Worm (Caenorhabditis elegans): ENCODE results near the gene sre-8.

The sre-8 gene

ce11 chrV:14282222-14282709 lies 25.4 kb downstream of the sre-8 start, which contains the start of the genes srt-74 and F40G12.9:
TSS of gene srt-74 (minus strand) at chrV:14282322.
TSS of gene F40G12.9 (plus strand) at chrV:14282659.
- TF ChIP-seq lin-13 (GFP tag; optimal IDR thresholded peaks at IDR 0.05) (no peak), gmeb-1 (tag; optimal IDR thresholded peaks at IDR 0.05) (no peak), unc-62 (GFP tag; optimal IDR thresholded peaks at IDR 0.05) (no peak), nhr-77 (tag; optimal IDR thresholded peaks at IDR 0.05) (no peak), ztf-11 (tag; optimal IDR thresholded peaks at IDR 0.05) (no peak), F13H6.1 (tag; optimal IDR thresholded peaks at IDR 0.05) (no peak), peb-1 (tag; optimal IDR thresholded peaks at IDR 0.05) (no peak), mbf-1 (tag; optimal IDR thresholded peaks at IDR 0.05) (no peak), lin-39 (tag; optimal IDR thresholded peaks at IDR 0.05) (no peak), ZK546.5 (tag; optimal IDR thresholded peaks at IDR 0.05) (no peak), alr-1 (tag; optimal IDR thresholded peaks at IDR 0.05) (no peak), skn-1 (tag; optimal IDR thresholded peaks at IDR 0.05) (no peak), ztf-4 (tag; optimal IDR thresholded peaks at IDR 0.05) (no peak), aly-2 (tag; optimal IDR thresholded peaks at IDR 0.05) (no peak), nhr-21 (tag; optimal IDR thresholded peaks at IDR 0.05) (no peak), nhr-12 (tag; optimal IDR thresholded peaks at IDR 0.05) (no peak), nhr-25 (tag; optimal IDR thresholded peaks at IDR 0.05) (no peak), nhr-237 (tag; optimal IDR thresholded peaks at IDR 0.05) (no peak), R02D3.7 (tag; optimal IDR thresholded peaks at IDR 0.05) (no peak)

- TF ChIP-seq mbf-1 (tag; optimal IDR thresholded peaks at IDR 0.05) (no peak), sem-4 (tag; optimal IDR thresholded peaks at IDR 0.05) (no peak), nhr-6 (tag; optimal IDR thresholded peaks at IDR 0.05) (no peak), C34F6.9 (tag; optimal IDR thresholded peaks at IDR 0.05) (no peak), nhr-21 (tag; optimal IDR thresholded peaks at IDR 0.05) (no peak)
Measured at ce11 chrV:14283241-14283640, 26.3 kb downstream of the sre-8 start, which contains the start of gene F40G12.10. TSS of gene F40G12.10 (plus strand) at chrV:14283541.

ce11 chrV:14285803-14286202 lies 28.9 kb downstream of the sre-8 start, which contains the start of gene F40G12.11:
TSS of gene F40G12.11 (plus strand) at chrV:14286171.
- TF ChIP-seq zag-1 (tag; optimal IDR thresholded peaks at IDR 0.05) (no peak), nhr-10 (tag; optimal IDR thresholded peaks at IDR 0.05) (no peak), Y55F3AM.14 (GFP tag; optimal IDR thresholded peaks at IDR 0.05) (no peak), sma-3 (GFP tag; optimal IDR thresholded peaks at IDR 0.05) (no peak), lin-11 (tag; optimal IDR thresholded peaks at IDR 0.05) (no peak), dmd-4 (tag; optimal IDR thresholded peaks at IDR 0.05) (no peak), sma-9 (GFP tag; optimal IDR thresholded peaks at IDR 0.05) (no peak), sma-9 (tag; optimal IDR thresholded peaks at IDR 0.05) (no peak)

ce11 chrV:14289363-14289762 lies 32.5 kb downstream of the sre-8 start, which contains the start of gene F14D7.1:
TSS of gene F14D7.1 (minus strand) at chrV:14289463.
- TF ChIP-seq nhr-77 (tag; optimal IDR thresholded peaks at IDR 0.05) (no peak), nhr-129 (tag; optimal IDR thresholded peaks at IDR 0.05) (no peak), nhr-21 (tag; optimal IDR thresholded peaks at IDR 0.05) (no peak), ztf-11 (tag; optimal IDR thresholded peaks at IDR 0.05) (no peak), elt-3 (tag; optimal IDR thresholded peaks at IDR 0.05) (no peak), unc-39 (tag; optimal IDR thresholded peaks at IDR 0.05) (no peak), fos-1 (tag; optimal IDR thresholded peaks at IDR 0.05) (no peak), crh-2 (tag; optimal IDR thresholded peaks at IDR 0.05) (no peak)

ce11 chrV:14290636-14291035 lies 33.7 kb downstream of the sre-8 start, which contains the start of gene F14D7.18:
TSS of gene F14D7.18 (minus strand) at chrV:14290736.
- TF ChIP-seq crh-2 (tag; optimal IDR thresholded peaks at IDR 0.05) (no peak), mdl-1 (tag; optimal IDR thresholded peaks at IDR 0.05) (no peak), unc-39 (tag; optimal IDR thresholded peaks at IDR 0.05) (no peak), sem-4 (tag; optimal IDR thresholded peaks at IDR 0.05) (no peak), ZK546.5 (tag; optimal IDR thresholded peaks at IDR 0.05) (no peak)
